Fruit fly (Drosophila melanogaster): ENCODE measurements around the gene Obp73a.
A peak's percentile ranks its signal among the peaks of the same experiment; 100 is the strongest.

Obp73a gene

DNA sequence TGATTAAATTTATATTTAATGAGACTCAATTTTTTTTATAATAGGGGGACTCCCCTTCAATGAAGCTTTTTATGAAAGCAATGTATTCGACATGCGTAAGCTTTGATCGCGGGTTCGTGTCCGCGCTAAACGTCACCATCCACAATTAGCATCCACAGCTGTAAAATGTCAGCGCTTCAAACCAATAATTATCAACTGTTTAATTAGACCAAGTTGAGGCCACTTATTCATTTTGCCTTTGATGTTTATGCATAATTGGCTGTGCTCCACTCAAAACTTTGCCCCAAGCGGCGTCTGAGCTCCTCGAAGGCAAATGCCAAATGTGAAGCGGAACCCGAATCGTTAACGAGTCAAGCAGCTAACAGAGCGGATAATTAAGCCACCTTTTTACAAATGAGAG lies 41.4 kb downstream of the Obp73a start:
- TF ChIP-seq noc (tag; optimal IDR thresholded peaks at IDR 0.05), result no peak

DNA sequence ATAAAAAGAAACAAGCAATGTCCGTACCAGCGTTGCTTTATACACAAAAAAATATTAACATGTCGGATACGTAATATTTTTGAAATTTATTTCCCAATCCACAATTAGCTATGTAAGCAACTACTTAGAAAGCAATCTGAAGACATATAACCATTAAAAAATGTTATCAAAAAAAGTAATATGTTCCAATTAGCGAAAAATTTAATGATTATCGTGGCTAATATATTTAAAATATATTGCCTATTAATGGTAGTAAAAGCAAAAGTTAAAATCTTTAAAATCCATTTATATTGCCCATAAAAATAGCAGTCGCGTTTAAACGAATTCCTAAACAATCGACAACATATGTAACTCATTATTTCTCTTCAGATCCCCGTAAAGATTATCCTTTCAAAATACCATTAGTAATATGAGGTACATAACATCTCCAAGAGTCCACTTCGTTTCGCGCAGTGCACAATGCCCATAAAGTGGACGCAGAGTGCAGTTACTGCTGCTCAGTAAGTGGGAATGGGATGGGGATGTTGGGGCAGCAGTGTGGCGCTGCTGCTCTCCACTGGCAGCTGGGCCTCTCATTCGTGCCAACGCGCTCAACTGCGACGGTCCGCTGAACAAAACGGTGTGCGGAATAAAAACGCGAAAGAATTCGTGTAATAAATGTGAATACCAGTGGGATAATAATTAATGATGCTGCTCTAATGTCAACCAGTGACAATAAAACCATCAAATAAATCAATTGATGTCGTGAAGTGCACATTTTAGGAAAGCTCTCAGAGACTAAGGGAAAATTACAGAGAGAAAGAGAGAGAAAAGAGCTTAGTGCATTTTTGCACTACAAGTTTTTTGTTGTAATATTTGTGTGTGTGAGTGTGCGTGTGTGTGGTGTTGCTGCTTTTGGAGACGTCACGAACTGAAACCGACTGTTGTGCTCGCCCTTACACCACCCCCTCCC lies 42.2 kb downstream of the Obp73a start:
- no peak for TF ChIP-seq noc (tag; optimal IDR thresholded peaks at IDR 0.05)

DNA sequence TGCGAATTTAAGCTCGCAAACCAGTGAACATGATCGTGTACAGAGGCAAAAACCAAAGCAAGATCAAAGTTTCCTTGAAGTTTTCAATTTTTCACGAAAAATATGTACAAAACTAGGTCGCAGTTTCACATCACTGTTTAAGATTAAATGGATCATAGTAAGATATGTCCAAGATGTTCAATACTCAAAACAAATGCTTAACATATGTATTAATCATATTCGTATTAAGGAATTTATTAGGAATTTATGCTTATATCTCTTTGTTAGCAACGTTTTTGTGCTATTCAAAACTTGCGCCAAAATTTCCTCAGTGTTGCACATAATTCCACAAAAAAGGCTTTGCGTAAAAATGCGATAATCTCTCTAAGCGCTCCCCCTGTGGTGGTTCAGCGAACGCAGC lies 43.2 kb downstream of the Obp73a start:
- TF ChIP-seq noc (tag; optimal IDR thresholded peaks at IDR 0.05), result no peak

DNA sequence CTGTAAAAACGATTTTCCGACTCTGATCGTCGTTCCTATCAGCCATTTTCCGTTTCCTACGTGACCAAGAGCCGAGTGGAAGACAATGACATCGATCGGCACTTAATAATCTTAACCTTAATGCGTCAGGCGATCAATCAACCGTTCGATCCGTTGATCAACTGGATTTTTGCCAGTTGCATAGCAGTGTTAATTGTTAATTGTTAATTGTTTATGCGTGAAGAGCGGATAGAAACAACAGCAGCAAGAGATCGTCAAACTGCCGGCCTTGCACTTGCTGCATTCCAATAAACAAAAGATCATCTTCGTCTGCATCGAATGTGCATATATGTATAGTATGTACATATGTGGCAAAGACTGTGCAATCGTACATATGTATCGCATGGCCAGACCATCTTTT lies 44.4 kb downstream of the Obp73a start:
- no peak for TF ChIP-seq noc (tag; optimal IDR thresholded peaks at IDR 0.05)

DNA sequence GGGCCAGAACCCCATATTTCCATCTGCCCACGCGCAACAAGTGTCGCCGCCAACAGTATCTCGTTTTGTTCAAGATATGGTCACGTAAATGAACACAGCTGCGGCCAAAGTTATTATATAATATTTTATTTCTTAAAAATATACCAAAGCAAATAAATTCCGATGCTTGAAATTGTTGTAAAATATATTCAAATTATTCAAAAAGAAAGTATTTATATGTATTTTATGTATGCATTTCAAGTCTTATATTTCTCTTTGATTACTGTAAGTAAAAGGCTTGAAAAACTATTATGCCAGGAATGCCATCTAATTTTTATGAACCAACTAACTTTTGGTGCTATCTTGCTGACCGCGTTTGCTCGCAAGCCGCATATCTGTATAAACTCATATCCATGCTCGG lies 45.0 kb downstream of the Obp73a start:
- peak; percentile 46 for TF ChIP-seq noc (tag; optimal IDR thresholded peaks at IDR 0.05)

DNA sequence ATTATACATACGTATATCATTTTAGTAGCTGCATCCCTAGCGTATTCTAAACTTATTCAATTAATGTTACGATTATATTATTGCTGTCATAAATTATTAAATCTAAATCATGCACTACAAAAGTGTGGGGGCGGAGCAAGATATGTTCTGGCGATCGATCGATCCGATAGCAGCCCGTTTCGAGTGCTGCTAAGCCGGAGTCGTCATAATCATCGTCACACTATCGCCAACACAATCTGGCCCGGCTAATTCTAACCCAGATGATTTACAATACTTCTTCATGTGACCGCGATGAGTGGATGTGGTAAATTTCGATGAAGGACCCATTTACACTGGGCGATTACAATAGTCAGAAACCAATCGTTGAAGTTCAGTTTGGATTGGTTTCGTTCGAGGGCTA lies 50.6 kb downstream of the Obp73a start:
- TF ChIP-seq noc (tag; optimal IDR thresholded peaks at IDR 0.05), result peak; percentile 1

DNA sequence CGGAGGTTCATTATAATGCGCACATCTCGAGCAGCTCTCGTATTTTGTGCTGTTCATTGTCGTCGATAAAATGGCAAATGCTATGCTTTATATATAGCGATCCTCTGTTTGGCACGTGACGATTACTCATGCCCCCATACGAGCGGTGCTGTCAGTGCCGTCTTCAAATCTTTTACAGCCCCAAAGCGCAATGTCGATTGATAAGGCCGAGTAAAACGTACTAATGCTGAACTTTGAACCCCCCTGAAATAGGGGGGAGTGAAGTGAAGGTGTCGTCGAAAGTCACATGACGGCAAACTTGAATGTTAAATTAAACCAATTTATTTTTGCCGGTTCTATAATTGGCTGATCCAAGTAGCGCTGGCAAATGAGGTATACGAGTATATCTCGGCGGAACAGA lies 56.1 kb downstream of the Obp73a start:
- no peak for TF ChIP-seq noc (tag; optimal IDR thresholded peaks at IDR 0.05)

DNA sequence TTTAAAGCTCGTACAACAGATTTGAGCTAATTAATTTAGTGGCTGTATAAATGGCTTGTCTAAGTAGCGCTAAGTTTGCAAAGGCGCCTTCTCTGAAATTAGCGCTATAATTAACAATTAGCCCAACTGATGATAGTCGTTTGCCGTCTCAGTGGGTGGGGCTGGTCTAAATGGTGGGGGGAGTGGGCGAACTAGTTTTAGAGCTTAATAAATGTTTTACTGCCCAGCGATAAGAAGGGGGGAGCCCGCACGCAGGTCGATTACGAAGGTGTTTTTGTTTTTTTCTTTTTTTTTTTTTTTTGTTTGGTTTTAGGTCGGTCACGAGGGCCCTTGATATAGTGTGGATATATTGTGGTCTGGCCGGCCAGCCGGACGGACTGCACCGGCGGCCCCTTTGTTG lies 56.9 kb downstream of the Obp73a start:
- TF ChIP-seq noc (tag; optimal IDR thresholded peaks at IDR 0.05), result no peak

DNA sequence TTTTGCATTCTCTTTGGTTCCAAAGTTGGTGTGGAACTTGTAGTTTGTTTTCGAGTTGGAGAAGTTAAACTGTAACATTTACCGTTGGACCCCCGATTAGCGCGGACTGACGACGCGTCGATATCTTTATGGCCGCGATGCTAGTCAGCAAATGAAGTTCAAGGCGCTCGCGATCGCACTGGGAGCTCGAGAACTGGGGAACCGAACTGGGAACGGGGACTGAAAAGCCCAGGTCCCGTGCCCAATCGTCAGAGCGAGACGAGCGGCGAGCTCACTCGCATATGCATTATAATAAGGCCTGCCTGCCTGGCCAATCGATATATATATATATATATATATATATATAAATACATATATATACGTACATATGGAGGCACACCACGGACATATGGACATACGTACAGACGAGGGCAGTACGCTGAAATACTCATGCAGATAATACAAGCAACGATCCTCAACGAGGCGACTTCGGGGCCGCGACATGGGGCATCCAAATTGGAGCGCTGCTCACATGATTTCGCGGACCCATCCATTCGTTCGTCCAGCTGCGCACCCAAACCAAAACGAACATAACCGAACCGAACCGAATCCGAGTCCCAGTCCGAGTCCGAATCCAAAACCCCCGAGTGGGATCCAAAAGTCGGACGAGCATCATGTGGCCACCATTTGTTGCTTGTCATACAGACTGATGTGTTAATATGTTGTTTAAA lies 58.1 kb downstream of the Obp73a start:
- no peak for TF ChIP-seq noc (tag; optimal IDR thresholded peaks at IDR 0.05)

DNA sequence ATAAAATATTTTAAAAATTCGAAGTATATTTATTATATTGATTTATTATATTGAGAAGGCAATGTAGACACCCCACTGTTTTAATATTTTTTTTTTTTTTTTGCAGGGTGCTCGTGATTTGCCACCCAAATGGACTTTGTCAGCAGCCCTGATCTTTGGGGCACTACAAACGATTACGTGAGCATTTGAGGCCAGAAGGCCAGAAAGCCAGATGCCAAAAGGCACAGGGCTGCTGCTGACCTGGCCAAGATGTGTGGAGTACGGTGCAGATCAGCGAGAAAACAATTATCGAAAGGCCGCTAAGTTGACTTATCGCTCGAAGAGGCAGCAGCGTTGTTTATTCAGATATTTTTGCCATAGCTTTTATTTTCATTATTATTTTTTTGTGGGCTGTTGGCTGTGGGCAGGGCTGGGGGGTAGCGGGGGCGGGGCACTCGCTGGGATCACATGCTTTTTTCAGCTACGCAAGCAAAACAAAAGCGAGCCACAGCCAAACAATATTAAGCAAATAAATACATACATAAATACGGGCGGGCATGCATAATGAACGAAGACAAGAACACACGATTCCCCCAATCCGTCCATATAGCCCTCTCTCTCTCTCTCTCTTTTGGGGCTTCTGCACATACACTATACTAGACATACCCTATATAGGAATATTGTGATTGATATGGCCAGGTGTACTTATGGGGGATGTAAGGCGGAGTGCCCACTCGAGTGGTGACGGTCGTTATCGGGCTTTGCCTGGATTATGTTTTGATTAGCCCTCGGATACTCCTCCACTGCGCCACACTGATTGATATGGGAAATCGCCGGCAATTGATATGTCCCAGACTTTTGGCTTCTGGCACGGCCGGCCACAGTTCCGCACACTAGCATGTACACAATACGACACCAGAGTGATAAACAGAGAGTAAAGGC lies 59.4 kb downstream of the Obp73a start:
- TF ChIP-seq noc (tag; optimal IDR thresholded peaks at IDR 0.05), result peak; percentile 22

DNA sequence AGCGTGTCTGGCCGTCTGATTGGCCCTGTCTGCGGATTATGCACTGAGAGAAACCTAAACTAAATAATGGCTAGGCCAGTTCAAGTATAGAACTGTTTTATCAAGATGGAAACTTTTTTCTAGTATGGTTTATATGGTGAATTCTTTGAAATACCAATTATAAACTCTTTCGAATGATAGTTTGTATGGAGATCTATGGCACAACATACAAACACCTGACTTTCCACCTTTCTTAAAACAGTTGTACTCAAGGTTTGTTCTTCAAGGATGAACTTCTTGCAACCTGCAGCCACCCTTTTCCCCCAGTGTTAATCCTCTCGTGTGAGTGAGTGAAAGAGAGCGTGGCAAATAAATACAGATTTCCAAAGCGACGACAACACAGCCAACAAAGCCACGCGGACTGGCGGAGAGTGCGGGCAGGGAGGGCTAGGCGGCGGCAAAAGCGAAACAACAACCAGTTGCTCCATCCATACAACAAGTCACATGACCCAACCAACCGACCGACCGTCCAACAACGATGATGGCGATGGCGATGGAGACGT lies 60.1 kb downstream of the Obp73a start:
- TF ChIP-seq noc (tag; optimal IDR thresholded peaks at IDR 0.05), result peak; percentile 75
